Fruit fly (Drosophila melanogaster) whole organism, embryonic: ENCODE measurements around the gene rdhB.

Experiments
- Ada2b ChIP-seq: fragments of 200-800 bp; sonication (Bioruptor generic); IDR thresholded peaks from 2 replicates; pipeline ENCODE4 v1.3.6; 2022; ENCODE audit warnings: missing biosample characterization, missing genetic modification characterization
- Atf6 ChIP-seq: fragments of 200-800 bp; sonication (Bioruptor generic); IDR thresholded peaks from 2 replicates; pipeline ENCODE4 v1.3.6; 2022; ENCODE audit warnings: missing biosample characterization, missing genetic modification characterization
- CG13424 ChIP-seq: fragments of 200-800 bp; sonication (Bioruptor generic); optimal IDR thresholded peaks from 2 replicates; lab custom pipeline; 2019; ENCODE audit warnings: missing biosample characterization, mild to moderate bottlenecking, missing genetic modification characterization, moderate library complexity
- CG14965 ChIP-seq: fragments of 200-800 bp; sonication (Bioruptor generic); optimal IDR thresholded peaks from 2 replicates; lab custom pipeline; 2016; ENCODE audit warnings: missing biosample characterization, missing genetic modification characterization, borderline replicate concordance
- CG1602 ChIP-seq: fragments of 200-800 bp; sonication (Bioruptor generic); optimal IDR thresholded peaks from 3 replicates; lab custom pipeline; 2016; ENCODE audit warnings: missing biosample characterization, missing genetic modification characterization
- CG16779 ChIP-seq: fragments of 200-800 bp; sonication (Bioruptor generic); IDR thresholded peaks from 2 replicates; pipeline ENCODE4 v1.3.6; 2022; ENCODE audit warnings: missing biosample characterization, missing genetic modification characterization
- CG17385 ChIP-seq: fragments of 200-800 bp; sonication (Bioruptor generic); optimal IDR thresholded peaks from 3 replicates; lab custom pipeline; 2018; ENCODE audit warnings: missing biosample characterization, mild to moderate bottlenecking, missing genetic modification characterization
- CG18619 ChIP-seq: fragments of 200-800 bp; sonication (Bioruptor generic); optimal IDR thresholded peaks from 3 replicates; lab custom pipeline; 2017; ENCODE audit warnings: missing biosample characterization, mild to moderate bottlenecking, missing genetic modification characterization
- CG18764 ChIP-seq: fragments of 200-800 bp; sonication (Bioruptor generic); optimal IDR thresholded peaks from 3 replicates; lab custom pipeline; 2016; ENCODE audit warnings: missing biosample characterization, missing genetic modification characterization
- CG2116 ChIP-seq: fragments of 200-800 bp; sonication (Bioruptor generic); optimal IDR thresholded peaks from 3 replicates; lab custom pipeline; 2018; ENCODE audit warnings: missing biosample characterization, mild to moderate bottlenecking, missing genetic modification characterization
- CG4328 ChIP-seq: fragments of 200-800 bp; sonication (Bioruptor generic); optimal IDR thresholded peaks from 3 replicates; lab custom pipeline; 2017; ENCODE audit warnings: missing biosample characterization, missing genetic modification reagents, missing genetic modification characterization
- CG5180 ChIP-seq: fragments of 200-800 bp; sonication (Bioruptor generic); optimal IDR thresholded peaks from 3 replicates; lab custom pipeline; 2017; ENCODE audit warnings: missing biosample characterization, missing genetic modification characterization, mild to moderate bottlenecking, moderate library complexity, missing genetic modification reagents
- CG7357 ChIP-seq: fragments of 200-800 bp; sonication (Bioruptor generic); IDR thresholded peaks from 3 replicates; pipeline ENCODE4 v1.3.6; 2022; ENCODE audit warnings: missing biosample characterization, missing genetic modification characterization
- CG8944 ChIP-seq: fragments of 200-800 bp; sonication (Bioruptor generic); optimal IDR thresholded peaks from 3 replicates; lab custom pipeline; 2016; ENCODE audit warnings: missing biosample characterization, missing genetic modification characterization
- CkIIα-i1 ChIP-seq: fragments of 200-800 bp; sonication (Bioruptor generic); IDR thresholded peaks from 2 replicates; pipeline ENCODE4 v1.3.6; 2022; ENCODE audit warnings: missing biosample characterization, missing genetic modification characterization
- CoRest ChIP-seq: fragments of 200-800 bp; sonication (Bioruptor generic); optimal IDR thresholded peaks from 3 replicates; lab custom pipeline; 2018; ENCODE audit warnings: missing biosample characterization, mild to moderate bottlenecking, missing genetic modification characterization, moderate library complexity
- Doc3 ChIP-seq: fragments of 200-800 bp; sonication (Bioruptor generic); IDR thresholded peaks from 3 replicates; pipeline ENCODE4 v1.3.6; 2022; ENCODE audit warnings: missing biosample characterization, missing genetic modification characterization; ENCODE audit not compliant: partially characterized antibody
- Elba2 ChIP-seq: fragments of 200-800 bp; sonication (Bioruptor generic); optimal IDR thresholded peaks from 3 replicates; lab custom pipeline; 2016; ENCODE audit warnings: missing biosample characterization, missing genetic modification characterization
- Fer1 ChIP-seq: fragments of 200-800 bp; sonication (Bioruptor generic); optimal IDR thresholded peaks from 2 replicates; lab custom pipeline; 2017; ENCODE audit warnings: missing biosample characterization, mild to moderate bottlenecking, missing genetic modification characterization
- HLH3B ChIP-seq: fragments of 200-800 bp; sonication (Bioruptor generic); IDR thresholded peaks from 2 replicates; pipeline ENCODE4 v1.3.6; 2022; ENCODE audit warnings: missing biosample characterization, missing genetic modification characterization
- HmgZ ChIP-seq: fragments of 200-800 bp; sonication (Bioruptor generic); optimal IDR thresholded peaks from 2 replicates; lab custom pipeline; 2018; ENCODE audit warnings: missing biosample characterization, mild to moderate bottlenecking, missing genetic modification characterization
- Hr39 ChIP-seq: fragments of >200 bp; optimal IDR thresholded peaks from 2 replicates; lab custom pipeline; 2017
- Jarid2 ChIP-seq: fragments of 200-800 bp; sonication (Bioruptor generic); optimal IDR thresholded peaks from 3 replicates; lab custom pipeline; 2017; ENCODE audit warnings: mild to moderate bottlenecking, missing biosample characterization, missing genetic modification reagents, missing genetic modification characterization
- Kr ChIP-seq: fragments of 200-800 bp; sonication (Bioruptor generic); optimal IDR thresholded peaks from 2 replicates; lab custom pipeline; 2017; ENCODE audit warnings: missing biosample characterization, mild to moderate bottlenecking, missing genetic modification characterization
- Mrtf ChIP-seq: fragments of 200-800 bp; sonication (Bioruptor generic); IDR thresholded peaks from 3 replicates; pipeline ENCODE4 v1.3.6; 2022; ENCODE audit warnings: missing biosample characterization, missing genetic modification characterization
- Pdp1 ChIP-seq, 2 experiments: fragments of 200-800 bp; sonication (Bioruptor generic); optimal IDR thresholded peaks; 3 replicates each; lab custom pipeline; 2016; ENCODE audit warnings: missing biosample characterization in 2 of 2, missing genetic modification characterization in 2 of 2, mild to moderate bottlenecking in 1 of 2, moderate library complexity in 1 of 2
- Trl ChIP-seq, 3 experiments: fragments of >200 bp in 2 of 3; fragments of 200-800 bp in 1 of 3; sonication (Bioruptor generic) in 1 of 3; optimal IDR thresholded peaks; 2 replicates in 1 of 3; 3 replicates in 2 of 3; lab custom pipeline; 2016 to 2017; ENCODE audit warnings: missing biosample characterization in 1 of 3, missing genetic modification characterization in 1 of 3
- Usf ChIP-seq: fragments of 200-800 bp; sonication (Bioruptor generic); optimal IDR thresholded peaks from 2 replicates; lab custom pipeline; 2017; ENCODE audit warnings: missing genotype, missing biosample characterization, missing genetic modification characterization
- YL-1 ChIP-seq: fragments of 200-800 bp; sonication (Bioruptor generic); optimal IDR thresholded peaks from 3 replicates; lab custom pipeline; 2017; ENCODE audit warnings: missing biosample characterization, mild to moderate bottlenecking, missing genetic modification characterization
- ase ChIP-seq: fragments of 200-800 bp; sonication (Bioruptor generic); IDR thresholded peaks from 3 replicates; pipeline ENCODE4 v1.3.6; 2022; ENCODE audit warnings: missing biosample characterization, missing genetic modification characterization
- cg ChIP-seq: fragments of 200-800 bp; sonication (Bioruptor generic); optimal IDR thresholded peaks from 3 replicates; lab custom pipeline; 2019; ENCODE audit warnings: missing biosample characterization, mild to moderate bottlenecking, missing genetic modification characterization, moderate library complexity
- crol ChIP-seq: fragments of 200-800 bp; sonication (Bioruptor generic); IDR thresholded peaks from 2 replicates; pipeline ENCODE4 v1.3.6; 2022; ENCODE audit warnings: missing biosample characterization, missing genetic modification characterization
- dati ChIP-seq: fragments of 200-800 bp; sonication (Bioruptor generic); IDR thresholded peaks from 2 replicates; pipeline ENCODE4 v1.3.6; 2022; ENCODE audit warnings: missing biosample characterization, missing genetic modification characterization
- dimm ChIP-seq: fragments of 200-800 bp; sonication (Bioruptor generic); IDR thresholded peaks from 2 replicates; pipeline ENCODE4 v1.3.6; 2022; ENCODE audit warnings: missing biosample characterization, missing genetic modification characterization
- en ChIP-seq: fragments of 200-800 bp; sonication (Bioruptor generic); optimal IDR thresholded peaks from 2 replicates; lab custom pipeline; 2016; ENCODE audit warnings: missing biosample characterization, missing genetic modification characterization
- ftz-f1 ChIP-seq: fragments of 200-800 bp; sonication (Bioruptor generic); optimal IDR thresholded peaks from 2 replicates; lab custom pipeline; 2016; ENCODE audit warnings: missing biosample characterization, missing genetic modification characterization
- gce ChIP-seq: fragments of 200-800 bp; sonication (Bioruptor generic); IDR thresholded peaks from 3 replicates; pipeline ENCODE4 v1.3.6; 2022; ENCODE audit warnings: missing biosample characterization, missing genetic modification characterization
- lmd ChIP-seq: fragments of 200-800 bp; sonication (Bioruptor generic); IDR thresholded peaks from 2 replicates; pipeline ENCODE4 v1.3.6; 2022; ENCODE audit warnings: missing biosample characterization, missing genetic modification characterization
- odd ChIP-seq: fragments of 200-800 bp; sonication (Bioruptor generic); optimal IDR thresholded peaks from 2 replicates; lab custom pipeline; 2017; ENCODE audit warnings: missing biosample characterization, mild to moderate bottlenecking, missing genetic modification characterization
- pita ChIP-seq: fragments of 200-800 bp; sonication (Bioruptor generic); optimal IDR thresholded peaks from 2 replicates; lab custom pipeline; 2017; ENCODE audit warnings: missing biosample characterization, mild to moderate bottlenecking, missing genetic modification characterization
- pzg ChIP-seq: fragments of 200-800 bp; sonication (Bioruptor generic); optimal IDR thresholded peaks from 3 replicates; lab custom pipeline; 2018; ENCODE audit warnings: missing biosample characterization, mild to moderate bottlenecking, missing genetic modification characterization, moderate library complexity
- repo ChIP-seq: fragments of 200-800 bp; sonication (Bioruptor generic); optimal IDR thresholded peaks from 2 replicates; lab custom pipeline; 2016; ENCODE audit warnings: missing biosample characterization, missing genetic modification characterization
- sc ChIP-seq, 3 experiments: fragments of >200 bp in 2 of 3; fragments of 200-800 bp in 1 of 3; sonication (Bioruptor generic) in 1 of 3; optimal IDR thresholded peaks; 2 replicates in 2 of 3; 3 replicates in 1 of 3; lab custom pipeline; 2017; ENCODE audit warnings: mild to moderate bottlenecking in 1 of 3, missing biosample characterization in 1 of 3, missing genetic modification characterization in 1 of 3, missing genetic modification reagents in 1 of 3
- sima ChIP-seq: fragments of 200-800 bp; sonication (Bioruptor generic); optimal IDR thresholded peaks from 2 replicates; lab custom pipeline; 2016; ENCODE audit warnings: missing biosample characterization, missing genetic modification characterization
- sna ChIP-seq: fragments of 200-800 bp; sonication (Bioruptor generic); IDR thresholded peaks from 2 replicates; pipeline ENCODE4 v1.3.6; 2022; ENCODE audit warnings: missing biosample characterization, missing genetic modification characterization; ENCODE audit not compliant: partially characterized antibody
- so ChIP-seq: fragments of 200-800 bp; sonication (Bioruptor generic); IDR thresholded peaks from 3 replicates; pipeline ENCODE4 v1.3.6; 2022; ENCODE audit warnings: missing biosample characterization, missing genetic modification characterization
- tll ChIP-seq, 2 experiments: fragments of 200-800 bp in 1 of 2; fragments of >200 bp in 1 of 2; sonication (Bioruptor generic) in 1 of 2; optimal IDR thresholded peaks; 2 replicates each; lab custom pipeline; 2017 to 2019; ENCODE audit warnings: missing biosample characterization in 2 of 2, missing genetic modification characterization in 2 of 2, mild to moderate bottlenecking in 1 of 2, moderate library complexity in 1 of 2
- trem ChIP-seq: fragments of 200-800 bp; optimal IDR thresholded peaks from 3 replicates; lab custom pipeline; 2019; ENCODE audit warnings: missing biosample characterization, mild to moderate bottlenecking, missing genetic modification characterization, moderate library complexity

Gene rdhB

dm6 chr3R:22356464-22357410 is 5.2 kb downstream of the rdhB start, which contains the start of gene Sar1 (continued):
- TF ChIP-seq CG4328 (GFP tag; lab: Kevin White, UChicago): no peak
- peak; percentile 97 for TF ChIP-seq pita (GFP tag; lab: Kevin White, UChicago)
- no peak for TF ChIP-seq Ada2b (GFP tag; lab: Robert Waterston, UW)
- no peak for TF ChIP-seq Fer1
- peak; percentile 82 for TF ChIP-seq Doc3 (GFP tag; lab: Robert Waterston, UW)
- TF ChIP-seq sima (GFP tag; lab: Kevin White, UChicago): no peak
- no peak for TF ChIP-seq CG7357 (GFP tag; lab: Robert Waterston, UW)
- TF ChIP-seq CG1602: peak; percentile 12
- no peak; the same call in 1 of the 2 replicates for TF ChIP-seq HLH3B (GFP tag; lab: Robert Waterston, UW)
- TF ChIP-seq lmd: no peak
- TF ChIP-seq so (GFP tag; lab: Robert Waterston, UW): no peak
- TF ChIP-seq ase (GFP tag; lab: Robert Waterston, UW): no peak
- TF ChIP-seq CG17385: no peak
- peak; percentile 23; the same call in 1 of the 3 replicates for TF ChIP-seq gce (GFP tag; lab: Robert Waterston, UW)
- TF ChIP-seq ftz-f1: peak; percentile 81
- TF ChIP-seq Jarid2 (GFP tag; lab: Kevin White, UChicago): no peak
- peak; percentile 95 for TF ChIP-seq sna (GFP tag; lab: Robert Waterston, UW)
- TF ChIP-seq crol (GFP tag; lab: Robert Waterston, UW): 0 out of 2 replicates have a peak, but pooled peaks have one; percentile 9
- no peak for TF ChIP-seq CG18764 (GFP tag; lab: Kevin White, UChicago)
- no peak for TF ChIP-seq CG5180 (GFP tag; lab: Kevin White, UChicago)
- peak; percentile 25 for TF ChIP-seq CG13424 (tag; lab: Kevin White, UChicago)
- TF ChIP-seq en (GFP tag; lab: Kevin White, UChicago): no peak
- no peak for TF ChIP-seq sc (optimal IDR thresholded peaks at IDR 0.05; lab: Kevin White, UChicago)
- TF ChIP-seq sc (GFP tag; optimal IDR thresholded peaks at IDR 0.05; lab: Kevin White, UChicago): no peak
- peak; percentile 89 for TF ChIP-seq trem (tag; lab: Kevin White, UChicago)
- TF ChIP-seq pzg (GFP tag; lab: Kevin White, UChicago): peak; percentile 100
- TF ChIP-seq YL-1: peak; percentile 80
- peak; percentile 96 for TF ChIP-seq cg (GFP tag; lab: Kevin White, UChicago)
- TF ChIP-seq CG2116 (GFP tag; lab: Kevin White, UChicago): peak; percentile 83
- TF ChIP-seq Elba2 (GFP tag; lab: Kevin White, UChicago): peak; percentile 76
- no peak for TF ChIP-seq dati (GFP tag; lab: Robert Waterston, UW)
- TF ChIP-seq HmgZ (tag; lab: Kevin White, UChicago): peak; percentile 92
- no peak for TF ChIP-seq Mrtf (GFP tag; lab: Robert Waterston, UW)
- no peak for TF ChIP-seq Trl (optimal IDR thresholded peaks at IDR 0.05; lab: Kevin White, UChicago)
- TF ChIP-seq Trl (GFP tag; optimal IDR thresholded peaks at IDR 0.05; lab: Kevin White, UChicago): peak; percentile 4
- TF ChIP-seq odd (GFP tag; lab: Kevin White, UChicago): peak; percentile 35
- TF ChIP-seq dimm (GFP tag; lab: Robert Waterston, UW): no peak
- no peak for TF ChIP-seq Usf (GFP tag; lab: Kevin White, UChicago)
- TF ChIP-seq repo (GFP tag; lab: Kevin White, UChicago): peak; percentile 14
- TF ChIP-seq Atf6 (GFP tag; lab: Robert Waterston, UW): no peak
- TF ChIP-seq CG16779 (GFP tag; lab: Robert Waterston, UW): no peak
- no peak for TF ChIP-seq CkIIα-i1 (GFP tag; lab: Robert Waterston, UW)
- TF ChIP-seq tll (GFP tag; optimal IDR thresholded peaks at IDR 0.05; lab: Kevin White, UChicago): peak in 1 of 2 experiments; percentile 53
- TF ChIP-seq CG8944 (GFP tag; lab: Kevin White, UChicago): peak; percentile 43
- peak; percentile 12 for TF ChIP-seq CG14965 (GFP tag; lab: Kevin White, UChicago)
- no peak for TF ChIP-seq CG18619 (GFP tag; lab: Kevin White, UChicago)
- peak; percentile 65 for TF ChIP-seq CoRest (tag; lab: Kevin White, UChicago)
- no peak for TF ChIP-seq Hr39 (lab: Kevin White, UChicago)
- peak in 1 of 2 experiments; percentile 59 for TF ChIP-seq Pdp1 (GFP tag; optimal IDR thresholded peaks at IDR 0.05; lab: Kevin White, UChicago)
- no peak for TF ChIP-seq Kr (GFP tag; lab: Kevin White, UChicago)
